Fruit fly (Drosophila melanogaster): ENCODE data around the gene Fdx2.

The Fdx2 gene

dm6 chr3L:4277796-4278195 lies 14.5 kb upstream of the Fdx2 start, which contains the start of gene Ctl1 (continued):
- TF ChIP-seq CG11093 (GFP tag; IDR thresholded peaks at IDR 0.05) (no peak), BEAF-32 (GFP tag; optimal IDR thresholded peaks at IDR 0.05) (peak; percentile 11), CG15479 (GFP tag; optimal IDR thresholded peaks at IDR 0.05) (peak; percentile 5), bab2 (GFP tag; optimal IDR thresholded peaks at IDR 0.05) (no peak), CG7271 (tag; optimal IDR thresholded peaks at IDR 0.05) (no peak), CG14710 (tag; optimal IDR thresholded peaks at IDR 0.05) (peak; percentile 12), Fer3 (tag; optimal IDR thresholded peaks at IDR 0.05) (no peak), CrebB (tag; optimal IDR thresholded peaks at IDR 0.05) (no peak), gem (tag; optimal IDR thresholded peaks at IDR 0.05) (no peak), ara (GFP tag; IDR thresholded peaks at IDR 0.05) (no peak), CG12942 (GFP tag; optimal IDR thresholded peaks at IDR 0.05) (no peak), tio (GFP tag; optimal IDR thresholded peaks at IDR 0.05) (no peak), Myb (GFP tag; optimal IDR thresholded peaks at IDR 0.05) (peak; percentile 35), CG12769 (tag; optimal IDR thresholded peaks at IDR 0.05) (no peak), prd (optimal IDR thresholded peaks at IDR 0.05) (no peak), prd (GFP tag; IDR thresholded peaks at IDR 0.05) (no peak), cas (GFP tag; IDR thresholded peaks at IDR 0.05) (no peak), CG12659 (GFP tag; optimal IDR thresholded peaks at IDR 0.05) (peak; percentile 13), CG11398 (GFP tag; optimal IDR thresholded peaks at IDR 0.05) (no peak)

- TF ChIP-seq CG14667 (GFP tag; IDR thresholded peaks at IDR 0.05) (no peak), so (GFP tag; IDR thresholded peaks at IDR 0.05) (no peak), CG14710 (tag; optimal IDR thresholded peaks at IDR 0.05) (peak; percentile 49), CG12155 (GFP tag; optimal IDR thresholded peaks at IDR 0.05) (peak; percentile 43), ATbp (GFP tag; optimal IDR thresholded peaks at IDR 0.05) (no peak), vfl (GFP tag; optimal IDR thresholded peaks at IDR 0.05) (peak; percentile 47), tap (tag; optimal IDR thresholded peaks at IDR 0.05) (no peak), gcm (GFP tag; optimal IDR thresholded peaks at IDR 0.05) (no peak), Ssrp (tag; optimal IDR thresholded peaks at IDR 0.05) (no peak), Asciz (GFP tag; optimal IDR thresholded peaks at IDR 0.05) (no peak), Dip3 (GFP tag; optimal IDR thresholded peaks at IDR 0.05) (peak; percentile 54), CG13123 (GFP tag; optimal IDR thresholded peaks at IDR 0.05) (no peak), CG6272 (GFP tag; IDR thresholded peaks at IDR 0.05) (no peak), Nf-YA (GFP tag; IDR thresholded peaks at IDR 0.05) (no peak), CG33213 (GFP tag; optimal IDR thresholded peaks at IDR 0.05) (peak; percentile 39), CG16815 (GFP tag; optimal IDR thresholded peaks at IDR 0.05) (no peak), CG11398 (GFP tag; optimal IDR thresholded peaks at IDR 0.05) (no peak), Lhr (GFP tag; optimal IDR thresholded peaks at IDR 0.05) (no peak), row (GFP tag; IDR thresholded peaks at IDR 0.05) (peak; percentile 67), hkb (optimal IDR thresholded peaks at IDR 0.05) (no peak), hkb (GFP tag; IDR thresholded peaks at IDR 0.05) (peak; percentile 16; the same call in 1 of the 2 replicates), fu2 (GFP tag; optimal IDR thresholded peaks at IDR 0.05) (peak; percentile 45), crol (GFP tag; IDR thresholded peaks at IDR 0.05) (no peak), tx (GFP tag; optimal IDR thresholded peaks at IDR 0.05) (peak; percentile 20), CG16863 (GFP tag; optimal IDR thresholded peaks at IDR 0.05) (no peak), Hmr (GFP tag; optimal IDR thresholded peaks at IDR 0.05) (no peak), pita (GFP tag; optimal IDR thresholded peaks at IDR 0.05) (no peak), CG1647 (GFP tag; optimal IDR thresholded peaks at IDR 0.05) (peak; percentile 55), E2f1 (GFP tag; IDR thresholded peaks at IDR 0.05) (no peak), CG8281 (tag; optimal IDR thresholded peaks at IDR 0.05) (no peak), CG8478 (optimal IDR thresholded peaks at IDR 0.05) (no peak), ssp (GFP tag; IDR thresholded peaks at IDR 0.05) (no peak), Sox100B (GFP tag; optimal IDR thresholded peaks at IDR 0.05) (no peak), C15 (GFP tag; IDR thresholded peaks at IDR 0.05) (no peak), CG42726 (GFP tag; IDR thresholded peaks at IDR 0.05; ENCODE audit: partially characterized antibody) (no peak), maf-S (GFP tag; optimal IDR thresholded peaks at IDR 0.05) (peak; percentile 34)
These were observed 9.7 kb upstream of the Fdx2 start, which contains the start of gene CG11583 for dm6 chr3L:4282627-4283026. Gene CG11583 (minus strand): TSS chr3L:4282817.
